Worm (Caenorhabditis elegans) whole organism, L4 larva: ENCODE data around the gene F53F1.6.

Experiments used
- F44E2.7 ChIP-seq: fragments of 200-800 bp; sonication (Bioruptor generic); IDR thresholded peaks from 2 replicates; pipeline ENCODE4 v2.1.2; 2022; ENCODE audit warnings: missing genetic modification characterization, missing compliant biosample characterization
- T20F7.1 ChIP-seq: fragments of 200-800 bp; sonication (Bioruptor generic); optimal IDR thresholded peaks from 2 replicates; lab custom pipeline; 2018; ENCODE audit warnings: mild to moderate bottlenecking, missing genetic modification characterization, missing compliant biosample characterization
- T26A8.4 ChIP-seq: fragments of 200-800 bp; sonication (Bioruptor generic); IDR thresholded peaks from 2 replicates; pipeline ENCODE4 v1.3.6; 2022; ENCODE audit warnings: missing genetic modification characterization, missing compliant biosample characterization
- Y5F2A.4 ChIP-seq: fragments of 200-800 bp; sonication (Bioruptor generic); optimal IDR thresholded peaks from 2 replicates; lab custom pipeline; 2018; ENCODE audit warnings: mild to moderate bottlenecking, missing genetic modification characterization, missing compliant biosample characterization
- Y75B8A.6 ChIP-seq: fragments of 200-800 bp; sonication (Bioruptor generic); IDR thresholded peaks from 2 replicates; pipeline ENCODE4 v1.3.6; 2022; ENCODE audit warnings: missing genetic modification reagents, missing genetic modification characterization, missing compliant biosample characterization
- aha-1 ChIP-seq: fragments of 150-350 bp; peaks from one replicate; lab custom pipeline; 2014; ENCODE audit warnings: missing biosample characterization, missing genetic modification characterization
- aly-2 ChIP-seq: sonication (generic microtip); optimal IDR thresholded peaks from 2 replicates; lab custom pipeline; 2018; ENCODE audit warnings: missing biosample characterization, missing genetic modification characterization
- arid-1 ChIP-seq: fragments of 200-800 bp; sonication (Bioruptor generic); conservative IDR thresholded peaks from 2 replicates; pipeline ENCODE4 v1.3.6; 2022; ENCODE audit warnings: missing genetic modification reagents, missing genetic modification characterization, missing compliant biosample characterization
- attf-4 ChIP-seq: sonication (generic microtip); optimal IDR thresholded peaks from 3 replicates; lab custom pipeline; 2017; ENCODE audit warnings: missing biosample characterization, missing genetic modification characterization
- ceh-20 ChIP-seq: fragments of 200-800 bp; sonication (Bioruptor generic); IDR thresholded peaks from 2 replicates; pipeline ENCODE4 v1.3.6; 2022; ENCODE audit warnings: missing genetic modification reagents, missing genetic modification characterization, missing compliant biosample characterization
- ceh-32 ChIP-seq: sonication (generic microtip); optimal IDR thresholded peaks from 2 replicates; lab custom pipeline; 2016; ENCODE audit warnings: mild to moderate bottlenecking, missing genetic modification characterization, missing compliant biosample characterization; ENCODE audit not compliant: poor library complexity
- ceh-44 ChIP-seq: fragments of 200-800 bp; sonication (Bioruptor generic); IDR thresholded peaks from 2 replicates; pipeline ENCODE4 v1.3.6; 2022; ENCODE audit warnings: missing genetic modification reagents, missing genetic modification characterization, missing compliant biosample characterization
- daf-16 ChIP-seq, 3 experiments: sonication (generic microtip); optimal IDR thresholded peaks; 2 replicates each; lab custom pipeline; 2016 to 2017; ENCODE audit warnings: missing genetic modification characterization in 3 of 3, missing genetic modification reagents in 3 of 3, mild to moderate bottlenecking in 2 of 3, missing compliant biosample characterization in 2 of 3, missing biosample characterization in 1 of 3, moderate library complexity in 1 of 3
- daf-8 ChIP-seq: fragments of 200-800 bp; sonication (Bioruptor generic); IDR thresholded peaks from 2 replicates; pipeline ENCODE4 v1.3.6; 2022; ENCODE audit warnings: missing genetic modification characterization, missing compliant biosample characterization
- dpl-1 ChIP-seq: fragments of 150-350 bp; optimal IDR thresholded peaks from 2 replicates; lab custom pipeline; 2014; ENCODE audit warnings: missing biosample characterization, missing genetic modification reagents, missing genetic modification characterization
- egl-27 ChIP-seq: sonication (generic microtip); optimal IDR thresholded peaks from 3 replicates; lab custom pipeline; 2017; ENCODE audit warnings: missing biosample characterization, missing genetic modification reagents, missing genetic modification characterization
- fkh-10 ChIP-seq: fragments of 150-350 bp; optimal IDR thresholded peaks from 2 replicates; lab custom pipeline; 2014; ENCODE audit warnings: missing biosample characterization, missing genetic modification reagents, missing genetic modification characterization
- hlh-11 ChIP-seq: fragments of 200-800 bp; sonication (Bioruptor generic); optimal IDR thresholded peaks from 2 replicates; lab custom pipeline; 2018; ENCODE audit warnings: mild to moderate bottlenecking, missing genetic modification characterization, missing compliant biosample characterization
- lim-7 ChIP-seq: fragments of 200-800 bp; sonication (Bioruptor generic); IDR thresholded peaks from 2 replicates; pipeline ENCODE4 v1.3.6; 2022; ENCODE audit warnings: missing genetic modification characterization, missing compliant biosample characterization
- lin-15B ChIP-seq: fragments of 150-350 bp; sonication (generic microtip); optimal IDR thresholded peaks from 3 replicates; lab custom pipeline; 2014; ENCODE audit warnings: missing biosample characterization, missing genetic modification characterization
- lin-38 ChIP-seq: fragments of 200-800 bp; sonication (Bioruptor generic); IDR thresholded peaks from 2 replicates; pipeline ENCODE4 v1.3.6; 2022; ENCODE audit warnings: missing genetic modification reagents, missing genetic modification characterization, missing compliant biosample characterization
- lir-3 ChIP-seq: sonication (generic microtip); optimal IDR thresholded peaks from 2 replicates; lab custom pipeline; 2016; ENCODE audit warnings: mild to moderate bottlenecking, missing genetic modification characterization, missing compliant biosample characterization
- madf-5 ChIP-seq, 2 experiments: fragments of 200-800 bp; sonication (Bioruptor generic); IDR thresholded peaks; 2 replicates each; pipeline ENCODE4 v1.3.6; 2022; ENCODE audit warnings: missing compliant biosample characterization in 2 of 2, missing genetic modification characterization in 2 of 2
- mdt-29 ChIP-seq: fragments of 200-800 bp; sonication (Bioruptor generic); IDR thresholded peaks from 2 replicates; pipeline ENCODE4 v1.3.6; 2022; ENCODE audit warnings: missing genetic modification reagents, missing genetic modification characterization, missing compliant biosample characterization
- mes-2 ChIP-seq: sonication (generic microtip); optimal IDR thresholded peaks from 2 replicates; lab custom pipeline; 2016; ENCODE audit warnings: missing genotype, mild to moderate bottlenecking, missing genetic modification characterization, missing compliant biosample characterization; ENCODE audit not compliant: poor library complexity, severe bottlenecking
- mxl-2 ChIP-seq: fragments of 200-800 bp; sonication (Bioruptor generic); conservative IDR thresholded peaks from 2 replicates; pipeline ENCODE4 v1.3.6; 2022; ENCODE audit warnings: missing genetic modification reagents, missing genetic modification characterization, missing compliant biosample characterization
- nhr-111 ChIP-seq: fragments of 200-800 bp; sonication (Bioruptor generic); optimal IDR thresholded peaks from 2 replicates; lab custom pipeline; 2018; ENCODE audit warnings: mild to moderate bottlenecking, missing genetic modification characterization, missing compliant biosample characterization
- nhr-6 ChIP-seq: fragments of 150-350 bp; optimal IDR thresholded peaks from 2 replicates; lab custom pipeline; 2014; ENCODE audit warnings: missing biosample characterization, missing genetic modification characterization
- nhr-77 ChIP-seq: fragments of 150-350 bp; optimal IDR thresholded peaks from 2 replicates; lab custom pipeline; 2014; ENCODE audit warnings: missing biosample characterization, missing genetic modification characterization
- php-3 ChIP-seq: fragments of 200-800 bp; sonication (Bioruptor generic); IDR thresholded peaks from 2 replicates; pipeline ENCODE4 v1.3.6; 2022; ENCODE audit warnings: missing genetic modification reagents, missing genetic modification characterization, missing compliant biosample characterization
- pqm-1 ChIP-seq: sonication (generic microtip); optimal IDR thresholded peaks from 2 replicates; lab custom pipeline; 2017; ENCODE audit warnings: missing biosample characterization, missing genetic modification characterization
- rbr-2 ChIP-seq: sonication (generic microtip); optimal IDR thresholded peaks from 2 replicates; lab custom pipeline; 2016; ENCODE audit warnings: missing genotype, missing genetic modification characterization, missing compliant biosample characterization
- saeg-2 ChIP-seq: fragments of 200-800 bp; sonication (Bioruptor generic); IDR thresholded peaks from 2 replicates; pipeline ENCODE4 v1.3.6; 2022; ENCODE audit warnings: missing genetic modification reagents, missing genetic modification characterization, missing compliant biosample characterization
- skn-1 ChIP-seq: fragments of 150-350 bp; optimal IDR thresholded peaks from 2 replicates; lab custom pipeline; 2014; ENCODE audit warnings: missing biosample characterization, missing genetic modification characterization
- snpc-1.2 ChIP-seq: fragments of 200-800 bp; sonication (Bioruptor generic); IDR thresholded peaks from 2 replicates; pipeline ENCODE4 v1.3.6; 2022; ENCODE audit warnings: missing genetic modification reagents, missing genetic modification characterization, missing compliant biosample characterization
- snpc-4 ChIP-seq: fragments of 150-350 bp; optimal IDR thresholded peaks from 2 replicates; lab custom pipeline; 2014; ENCODE audit warnings: missing biosample characterization, missing genetic modification characterization
- spr-1 ChIP-seq: sonication (generic microtip); optimal IDR thresholded peaks from 2 replicates; lab custom pipeline; 2016; ENCODE audit warnings: mild to moderate bottlenecking, missing genetic modification characterization, missing compliant biosample characterization
- tag-97 ChIP-seq: fragments of 200-800 bp; sonication (Bioruptor generic); IDR thresholded peaks from 2 replicates; pipeline ENCODE4 v1.3.6; 2022; ENCODE audit warnings: missing genetic modification characterization, missing compliant biosample characterization
- unc-62 ChIP-seq, 3 experiments: fragments of 150-350 bp in 1 of 3; sonication (generic microtip); optimal IDR thresholded peaks in 2 of 3; peaks in 1 of 3; 1 replicate in 1 of 3; 2 replicates in 2 of 3; lab custom pipeline; 2014 to 2017; ENCODE audit warnings: missing biosample characterization in 3 of 3, missing genetic modification characterization in 3 of 3, missing genetic modification reagents in 3 of 3, missing genotype in 1 of 3
- vab-7 ChIP-seq: fragments of 200-800 bp; sonication (Bioruptor generic); IDR thresholded peaks from 2 replicates; pipeline ENCODE4 v1.3.6; 2022; ENCODE audit warnings: missing genetic modification reagents, missing genetic modification characterization, missing compliant biosample characterization
- zag-1 ChIP-seq: fragments of 150-350 bp; optimal IDR thresholded peaks from 2 replicates; lab custom pipeline; 2014; ENCODE audit warnings: missing biosample characterization, missing genetic modification characterization
- zfp-2 ChIP-seq: sonication (generic microtip); optimal IDR thresholded peaks from 2 replicates; lab custom pipeline; 2016; ENCODE audit warnings: mild to moderate bottlenecking, missing genetic modification characterization, missing compliant biosample characterization
- ztf-7 ChIP-seq: fragments of 150-350 bp; optimal IDR thresholded peaks from 2 replicates; lab custom pipeline; 2014; ENCODE audit warnings: missing biosample characterization, missing genetic modification characterization

F53F1.6 gene

ce11 chrV:13457858-13458257 lies 40.4 kb upstream of the F53F1.6 start, which contains the start of gene F25H9.2:
F25H9.2 (plus strand) TSS chrV:13458083.
- TF ChIP-seq vab-7 (GFP tag; lab: Robert Waterston, UW) (no peak), nhr-6 (tag; lab: Kevin White, UChicago) (peak; percentile 52), dpl-1 (peak; percentile 35)
- TF ChIP-seq, all 104 proteins: peak for 2

ce11 chrV:13455448-13455847 lies 38.0 kb upstream of the F53F1.6 start, which contains the start of gene lurp-3:
lurp-3 (plus strand) TSS chrV:13455748.
- TF ChIP-seq T20F7.1 (GFP tag; lab: Kevin White, UChicago): no peak
- no peak for TF ChIP-seq rbr-2 (tag; lab: Kevin White, UChicago)
- TF ChIP-seq ceh-32 (tag; lab: Kevin White, UChicago): no peak
- no peak for TF ChIP-seq spr-1 (tag; lab: Kevin White, UChicago)
- no peak for TF ChIP-seq ceh-20
- no peak for TF ChIP-seq saeg-2
- no peak for TF ChIP-seq zfp-2
- TF ChIP-seq fkh-10: no peak
- no peak for TF ChIP-seq mes-2
- TF ChIP-seq daf-8: no peak
- no peak for TF ChIP-seq ceh-44 (GFP tag; lab: Robert Waterston, UW)
- no peak for TF ChIP-seq arid-1 (GFP tag; lab: Robert Waterston, UW)
- TF ChIP-seq unc-62 (GFP tag; optimal IDR thresholded peaks at IDR 0.05 in 1 of 2; lab: Kevin White, UChicago): no peak
- no peak for TF ChIP-seq unc-62 (tag; optimal IDR thresholded peaks at IDR 0.05; lab: Kevin White, UChicago)
- TF ChIP-seq T26A8.4 (GFP tag; lab: Robert Waterston, UW): no peak
- no peak for TF ChIP-seq nhr-77 (tag; lab: Kevin White, UChicago)
- no peak for TF ChIP-seq Y5F2A.4
- no peak for TF ChIP-seq attf-4
- TF ChIP-seq lir-3: no peak

ce11 chrV:13453334-13453733 lies 35.9 kb upstream of the F53F1.6 start, which contains the start of gene lurp-2:
lurp-2 (plus strand) TSS chrV:13453634.
- TF ChIP-seq nhr-111 (no peak), zag-1 (tag; lab: Kevin White, UChicago) (no peak), lim-7 (GFP tag; lab: Robert Waterston, UW) (no peak), rbr-2 (tag; lab: Kevin White, UChicago) (no peak), ztf-7 (no peak), T26A8.4 (GFP tag; lab: Robert Waterston, UW) (no peak), spr-1 (tag; lab: Kevin White, UChicago) (no peak), unc-62 (GFP tag; optimal IDR thresholded peaks at IDR 0.05 in 1 of 2; lab: Kevin White, UChicago) (no peak), unc-62 (tag; optimal IDR thresholded peaks at IDR 0.05; lab: Kevin White, UChicago) (no peak), daf-8 (no peak), snpc-1.2 (GFP tag; lab: Robert Waterston, UW) (no peak), hlh-11 (tag; lab: Kevin White, UChicago) (no peak), Y75B8A.6 (GFP tag; lab: Robert Waterston, UW) (no peak)

ce11 chrV:13445229-13445949 lies 28.0 kb upstream of the F53F1.6 start, which contains the start of gene Y2H9A.4:
Y2H9A.4 (plus strand) TSS chrV:13445899.
- TF ChIP-seq tag-97 (GFP tag; lab: Robert Waterston, UW) (no peak), spr-1 (tag; lab: Kevin White, UChicago) (no peak), daf-16 (GFP tag; optimal IDR thresholded peaks at IDR 0.05; lab: Kevin White, UChicago) (no peak), daf-16 (tag; optimal IDR thresholded peaks at IDR 0.05; lab: Kevin White, UChicago) (peak; percentile 93), pqm-1 (tag; lab: Kevin White, UChicago) (peak; percentile 37), vab-7 (GFP tag; lab: Robert Waterston, UW) (no peak), mxl-2 (GFP tag; lab: Robert Waterston, UW) (no peak), snpc-4 (no peak), T26A8.4 (GFP tag; lab: Robert Waterston, UW) (no peak), lin-38 (no peak), Y75B8A.6 (GFP tag; lab: Robert Waterston, UW) (no peak), aly-2 (tag; lab: Kevin White, UChicago) (no peak), egl-27 (tag; lab: Kevin White, UChicago) (no peak), F44E2.7 (GFP tag; lab: Robert Waterston, UW) (no peak), lin-15B (no peak), snpc-1.2 (GFP tag; lab: Robert Waterston, UW) (no peak), mdt-29 (no peak), nhr-77 (tag; lab: Kevin White, UChicago) (no peak), skn-1 (tag; lab: Kevin White, UChicago) (no peak), unc-62 (GFP tag; optimal IDR thresholded peaks at IDR 0.05 in 1 of 2; lab: Kevin White, UChicago) (peak in 1 of 2 experiments; percentile 94), unc-62 (tag; optimal IDR thresholded peaks at IDR 0.05; lab: Kevin White, UChicago) (no peak), aha-1 (tag; lab: Kevin White, UChicago) (no peak), ceh-32 (tag; lab: Kevin White, UChicago) (no peak), madf-5 (GFP tag; IDR thresholded peaks at IDR 0.05; lab: Robert Waterston, UW) (no peak), php-3 (GFP tag; lab: Robert Waterston, UW) (no peak)
